Worm (Caenorhabditis elegans) whole organism, L3 larva: Measurements from ENCODE around the gene F40G9.18.

Source experiments
- R02D3.7 ChIP-seq: fragments of 150-350 bp; optimal IDR thresholded peaks from 2 replicates; lab custom pipeline; 2014; ENCODE audit warnings: missing biosample characterization, missing genetic modification characterization
- ZK546.5 ChIP-seq: sonication (generic microtip); optimal IDR thresholded peaks from 2 replicates; lab custom pipeline; 2017; ENCODE audit warnings: missing biosample characterization, missing genetic modification characterization
- aly-2 ChIP-seq: fragments of 150-350 bp; optimal IDR thresholded peaks from 2 replicates; lab custom pipeline; 2014; ENCODE audit warnings: missing biosample characterization, missing genetic modification characterization
- ama-1 ChIP-seq: fragments of 150-350 bp; optimal IDR thresholded peaks from 2 replicates; lab custom pipeline; 2018
- ceh-82 ChIP-seq: fragments of 150-350 bp; optimal IDR thresholded peaks from 2 replicates; lab custom pipeline; 2014; ENCODE audit warnings: missing biosample characterization, missing genetic modification characterization
- daf-12 ChIP-seq: fragments of 150-350 bp; optimal IDR thresholded peaks from 2 replicates; lab custom pipeline; 2014; ENCODE audit warnings: missing biosample characterization, missing genetic modification reagents, missing genetic modification characterization
- egl-27 ChIP-seq: sonication (generic microtip); optimal IDR thresholded peaks from 4 replicates; lab custom pipeline; 2017; ENCODE audit warnings: missing biosample characterization, missing genetic modification reagents, missing genetic modification characterization
- elt-2 ChIP-seq: sonication (generic microtip); optimal IDR thresholded peaks from 2 replicates; lab custom pipeline; 2016; ENCODE audit warnings: missing genetic modification reagents, mild to moderate bottlenecking, missing genetic modification characterization, missing compliant biosample characterization
- fkh-10 ChIP-seq: sonication (generic microtip); optimal IDR thresholded peaks from 2 replicates; lab custom pipeline; 2017; ENCODE audit warnings: missing biosample characterization, missing genetic modification reagents, missing genetic modification characterization
- fos-1 ChIP-seq: fragments of 150-350 bp; optimal IDR thresholded peaks from 2 replicates; lab custom pipeline; 2014; ENCODE audit warnings: missing biosample characterization, missing genetic modification characterization
- hmg-11 ChIP-seq: sonication (generic microtip); optimal IDR thresholded peaks from 2 replicates; lab custom pipeline; 2016; ENCODE audit warnings: missing genetic modification characterization, missing compliant biosample characterization
- jun-1 ChIP-seq: fragments of 150-350 bp; optimal IDR thresholded peaks from 2 replicates; lab custom pipeline; 2014; ENCODE audit warnings: missing biosample characterization, missing genetic modification reagents, missing genetic modification characterization
- lin-15B ChIP-seq: fragments of 150-350 bp; optimal IDR thresholded peaks from 2 replicates; lab custom pipeline; 2014; ENCODE audit warnings: missing biosample characterization, missing genetic modification characterization
- lin-39 ChIP-seq: fragments of 150-350 bp; optimal IDR thresholded peaks from 2 replicates; lab custom pipeline; 2018; ENCODE audit warnings: missing biosample characterization, missing genetic modification reagents, missing genetic modification characterization
- mml-1 ChIP-seq: fragments of 150-350 bp; sonication (generic microtip); optimal IDR thresholded peaks from 3 replicates; lab custom pipeline; 2014; ENCODE audit warnings: missing biosample characterization, missing genetic modification characterization
- nhr-11 ChIP-seq: fragments of 150-350 bp; optimal IDR thresholded peaks from 2 replicates; lab custom pipeline; 2014; ENCODE audit warnings: missing biosample characterization, missing genetic modification characterization
- nhr-12 ChIP-seq: fragments of 150-350 bp; optimal IDR thresholded peaks from 2 replicates; lab custom pipeline; 2014; ENCODE audit warnings: missing biosample characterization, missing genetic modification characterization
- nhr-23 ChIP-seq: fragments of 150-350 bp; optimal IDR thresholded peaks from 2 replicates; lab custom pipeline; 2014; ENCODE audit warnings: missing biosample characterization, missing genetic modification reagents, missing genetic modification characterization
- nhr-25 ChIP-seq: sonication (generic microtip); optimal IDR thresholded peaks from 2 replicates; lab custom pipeline; 2017; ENCODE audit warnings: missing biosample characterization, missing genetic modification characterization
- nhr-28 ChIP-seq: fragments of 150-350 bp; optimal IDR thresholded peaks from 2 replicates; lab custom pipeline; 2014; ENCODE audit warnings: missing biosample characterization, missing genetic modification characterization
- nhr-43 ChIP-seq: sonication (generic microtip); optimal IDR thresholded peaks from 2 replicates; lab custom pipeline; 2016; ENCODE audit warnings: mild to moderate bottlenecking, missing genetic modification characterization, missing compliant biosample characterization; ENCODE audit not compliant: poor library complexity, severe bottlenecking
- nhr-67 ChIP-seq: fragments of 150-350 bp; optimal IDR thresholded peaks from 2 replicates; lab custom pipeline; 2014; ENCODE audit warnings: missing biosample characterization, missing genetic modification characterization
- nhr-76 ChIP-seq: fragments of 150-350 bp; sonication (generic microtip); optimal IDR thresholded peaks from 5 replicates; lab custom pipeline; 2014; ENCODE audit warnings: missing biosample characterization, missing genetic modification characterization
- nhr-77 ChIP-seq: fragments of 150-350 bp; optimal IDR thresholded peaks from 2 replicates; lab custom pipeline; 2014; ENCODE audit warnings: missing biosample characterization, missing genetic modification characterization
- pha-4 ChIP-seq: fragments of 150-350 bp; optimal IDR thresholded peaks from 2 replicates; lab custom pipeline; 2014; ENCODE audit warnings: missing biosample characterization, missing genetic modification reagents, missing genetic modification characterization
- pqm-1 ChIP-seq: fragments of 150-350 bp; optimal IDR thresholded peaks from 2 replicates; lab custom pipeline; 2017; ENCODE audit warnings: missing biosample characterization, missing genetic modification characterization, inconsistent platforms
- sea-2 ChIP-seq: fragments of 150-350 bp; sonication (generic microtip); optimal IDR thresholded peaks from 4 replicates; lab custom pipeline; 2014; ENCODE audit warnings: missing biosample characterization, missing genetic modification reagents, missing genetic modification characterization
- skn-1 ChIP-seq: fragments of 150-350 bp; optimal IDR thresholded peaks from 2 replicates; lab custom pipeline; 2014; ENCODE audit warnings: missing biosample characterization, missing genetic modification characterization
- unc-39 ChIP-seq: sonication (generic microtip); optimal IDR thresholded peaks from 4 replicates; lab custom pipeline; 2017; ENCODE audit warnings: missing biosample characterization, missing genetic modification characterization
- unc-62 ChIP-seq: fragments of 150-350 bp; sonication (generic microtip); optimal IDR thresholded peaks from 4 replicates; lab custom pipeline; 2014; ENCODE audit warnings: missing biosample characterization, missing genetic modification reagents, missing genetic modification characterization
- ztf-11 ChIP-seq: fragments of 150-350 bp; optimal IDR thresholded peaks from 2 replicates; lab custom pipeline; 2014; ENCODE audit warnings: missing biosample characterization, missing genetic modification characterization
- ztf-4 ChIP-seq: fragments of 150-350 bp; optimal IDR thresholded peaks from 2 replicates; lab custom pipeline; 2014; ENCODE audit warnings: missing biosample characterization, missing genetic modification characterization

F40G9.18 gene

ce11 chrIII:179123-179592, 9.8 kb upstream of the F40G9.18 start, which contains the start of gene F40G9.6:
F40G9.6 (plus strand) TSS chrIII:179542.
- no peak for TF ChIP-seq mml-1 (tag; lab: Kevin White, UChicago)
- no peak for TF ChIP-seq ztf-4 (tag; lab: Kevin White, UChicago)
- no peak for TF ChIP-seq nhr-67
- TF ChIP-seq nhr-28 (tag; lab: Kevin White, UChicago) = no peak
- TF ChIP-seq sea-2 = no peak
- TF ChIP-seq pha-4 (tag; lab: Kevin White, UChicago) = no peak
- no peak for TF ChIP-seq ama-1 (lab: Kevin White, UChicago)
- TF ChIP-seq hmg-11 (tag; lab: Kevin White, UChicago) = no peak
- TF ChIP-seq nhr-43 (tag; lab: Kevin White, UChicago) = no peak
- no peak for TF ChIP-seq ztf-11 (tag; lab: Kevin White, UChicago)
- TF ChIP-seq ZK546.5 (tag; lab: Kevin White, UChicago) = no peak
- no peak for TF ChIP-seq R02D3.7 (tag; lab: Kevin White, UChicago)
- TF ChIP-seq nhr-76 (tag; lab: Kevin White, UChicago) = no peak
- TF ChIP-seq daf-12 (tag; lab: Kevin White, UChicago) = no peak
- no peak for TF ChIP-seq pqm-1 (tag; lab: Kevin White, UChicago)
- TF ChIP-seq aly-2 (tag; lab: Kevin White, UChicago) = no peak

ce11 chrIII:178126-178525, 8.7 kb upstream of the F40G9.18 start:
- no peak for TF ChIP-seq pqm-1 (tag; lab: Kevin White, UChicago)
- TF ChIP-seq ama-1 (lab: Kevin White, UChicago) = no peak
- no peak for TF ChIP-seq nhr-25 (tag; lab: Kevin White, UChicago)

ce11 chrIII:177715-178114, 8.3 kb upstream of the F40G9.18 start, which contains the start of gene F40G9.14:
F40G9.14 (minus strand) TSS chrIII:177815.
- TF ChIP-seq nhr-77 = no peak
- TF ChIP-seq ceh-82 (tag; lab: Kevin White, UChicago) = no peak
- no peak for TF ChIP-seq nhr-11 (tag; lab: Kevin White, UChicago)
- TF ChIP-seq nhr-23 (tag; lab: Kevin White, UChicago) = no peak
- TF ChIP-seq nhr-76 (tag; lab: Kevin White, UChicago) = no peak
- no peak for TF ChIP-seq skn-1 (tag; lab: Kevin White, UChicago)
- TF ChIP-seq jun-1 (tag; lab: Kevin White, UChicago) = no peak
- no peak for TF ChIP-seq R02D3.7 (tag; lab: Kevin White, UChicago)
- TF ChIP-seq egl-27 (tag; lab: Kevin White, UChicago) = no peak

ce11 chrIII:175733-176132, 6.4 kb upstream of the F40G9.18 start, which contains the start of gene clec-148:
clec-148 (minus strand) TSS chrIII:175833.
- TF ChIP-seq daf-12 (tag; lab: Kevin White, UChicago) (no peak), lin-39 (tag; lab: Kevin White, UChicago) (no peak), pha-4 (tag; lab: Kevin White, UChicago) (no peak), elt-2 (tag; lab: Kevin White, UChicago) (no peak), lin-15B (tag; lab: Kevin White, UChicago) (no peak), mml-1 (tag; lab: Kevin White, UChicago) (no peak), fos-1 (no peak)

- TF ChIP-seq hmg-11 (tag; lab: Kevin White, UChicago) (no peak), fos-1 (no peak), nhr-76 (tag; lab: Kevin White, UChicago) (no peak)
Measured at ce11 chrIII:173501-173900, 4.1 kb upstream of the F40G9.18 start, which contains the start of gene F40G9.19. F40G9.19 (plus strand) TSS chrIII:173801.

- TF ChIP-seq fkh-10 (GFP tag; lab: Kevin White, UChicago) = no peak
Measured at ce11 chrIII:171617-172016, 2.2 kb upstream of the F40G9.18 start, which contains the start of the genes F40G9.9 and F40G9.12. F40G9.9 (minus strand) TSS chrIII:171717. F40G9.12 (plus strand) TSS chrIII:171847.

ce11 chrIII:165390-165789, 4.0 kb downstream of the F40G9.18 start, which contains the start of gene F40G9.7:
F40G9.7 (plus strand) TSS chrIII:165690.
- no peak for TF ChIP-seq unc-62 (GFP tag; lab: Kevin White, UChicago)
- TF ChIP-seq pqm-1 (tag; lab: Kevin White, UChicago) = no peak
- no peak for TF ChIP-seq nhr-12 (tag; lab: Kevin White, UChicago)
- no peak for TF ChIP-seq hmg-11 (tag; lab: Kevin White, UChicago)
- TF ChIP-seq unc-39 (tag; lab: Kevin White, UChicago) = no peak
- no peak for TF ChIP-seq nhr-76 (tag; lab: Kevin White, UChicago)
- TF ChIP-seq aly-2 (tag; lab: Kevin White, UChicago) = no peak
- no peak for TF ChIP-seq egl-27 (tag; lab: Kevin White, UChicago)
- TF ChIP-seq nhr-25 (tag; lab: Kevin White, UChicago) = no peak
- no peak for TF ChIP-seq R02D3.7 (tag; lab: Kevin White, UChicago)
